Fruit fly (Drosophila melanogaster): ENCODE measurements around the gene CG10026.

dm6 chr2L:19444734-19445140, 9.3 kb upstream of the CG10026 start, which contains the start of gene Hs2st:
- TF ChIP-seq ase (GFP tag; IDR thresholded peaks at IDR 0.05) (peak; percentile 87; the same call in 2 of the 3 replicates), CG8924 (tag; optimal IDR thresholded peaks at IDR 0.05) (peak; percentile 88), ap (GFP tag; IDR thresholded peaks at IDR 0.05) (peak; percentile 80), CG9215 (GFP tag; IDR thresholded peaks at IDR 0.05) (peak; percentile 96), al (GFP tag; IDR thresholded peaks at IDR 0.05) (peak; percentile 95), CG14441 (GFP tag; IDR thresholded peaks at IDR 0.05) (peak; percentile 95), D19B (GFP tag; optimal IDR thresholded peaks at IDR 0.05) (peak; percentile 80), CG1024 (GFP tag; IDR thresholded peaks at IDR 0.05) (peak; percentile 59; the same call in 1 of the 2 replicates), CG33213 (GFP tag; optimal IDR thresholded peaks at IDR 0.05) (peak; percentile 93), bbx (GFP tag; IDR thresholded peaks at IDR 0.05; ENCODE audit: partially characterized antibody) (no peak)
